Fruit fly (Drosophila melanogaster) whole organism, pupa: ENCODE data around the gene CG31358.

Source experiments
- CG10348 ChIP-seq: fragments of 200-800 bp; sonication (Bioruptor generic); IDR thresholded peaks from 2 replicates; pipeline ENCODE4 v1.3.6; 2022; ENCODE audit warnings: missing biosample characterization, missing genetic modification characterization
- CG12605 ChIP-seq: fragments of 200-800 bp; sonication (Bioruptor generic); IDR thresholded peaks from 2 replicates; pipeline ENCODE4 v1.3.6; 2022; ENCODE audit warnings: missing biosample characterization, missing genetic modification characterization
- CG13204 ChIP-seq: fragments of 200-800 bp; sonication (Bioruptor generic); optimal IDR thresholded peaks from 2 replicates; lab custom pipeline; 2018; ENCODE audit warnings: missing biosample characterization, mild to moderate bottlenecking, missing genetic modification characterization, moderate library complexity
- CG14655 ChIP-seq: fragments of 200-800 bp; sonication (Bioruptor generic); optimal IDR thresholded peaks from 3 replicates; lab custom pipeline; 2017; ENCODE audit warnings: mild to moderate bottlenecking, missing biosample characterization, missing genetic modification reagents, missing genetic modification characterization
- CG15710 ChIP-seq: fragments of 200-800 bp; sonication (Bioruptor generic); optimal IDR thresholded peaks from 2 replicates; lab custom pipeline; 2018; ENCODE audit warnings: missing biosample characterization, mild to moderate bottlenecking, missing genetic modification characterization, moderate library complexity
- CG17806 ChIP-seq: fragments of 200-800 bp; sonication (Bioruptor generic); optimal IDR thresholded peaks from 2 replicates; lab custom pipeline; 2018; ENCODE audit warnings: missing biosample characterization, mild to moderate bottlenecking, missing genetic modification characterization, moderate library complexity
- CG32121 ChIP-seq: fragments of 200-800 bp; sonication (Bioruptor generic); IDR thresholded peaks from 2 replicates; pipeline ENCODE4 v1.3.6; 2022; ENCODE audit warnings: missing biosample characterization, missing genetic modification characterization
- CG34367 ChIP-seq: fragments of 200-800 bp; sonication (Bioruptor generic); optimal IDR thresholded peaks from 2 replicates; lab custom pipeline; 2018; ENCODE audit warnings: missing biosample characterization, mild to moderate bottlenecking, missing genetic modification characterization
- CG4496 ChIP-seq: fragments of 200-800 bp; sonication (Bioruptor generic); IDR thresholded peaks from 3 replicates; pipeline ENCODE4 v1.3.6; 2022; ENCODE audit warnings: missing biosample characterization, missing genetic modification characterization
- CG8159 ChIP-seq: fragments of 200-800 bp; sonication (Bioruptor generic); optimal IDR thresholded peaks from 3 replicates; lab custom pipeline; 2018; ENCODE audit warnings: missing biosample characterization, mild to moderate bottlenecking, missing genetic modification characterization, moderate library complexity
- CG8301 ChIP-seq: fragments of 200-800 bp; sonication (Bioruptor generic); optimal IDR thresholded peaks from 2 replicates; lab custom pipeline; 2018; ENCODE audit warnings: missing biosample characterization, mild to moderate bottlenecking, missing genetic modification characterization
- CG9948 ChIP-seq: fragments of 200-800 bp; sonication (Bioruptor generic); optimal IDR thresholded peaks from 2 replicates; lab custom pipeline; 2018; ENCODE audit warnings: missing biosample characterization, mild to moderate bottlenecking, missing genetic modification characterization, moderate library complexity
- D1 ChIP-seq: fragments of 200-800 bp; sonication (Bioruptor generic); optimal IDR thresholded peaks from 2 replicates; lab custom pipeline; 2018; ENCODE audit warnings: missing biosample characterization, mild to moderate bottlenecking, missing genetic modification characterization, moderate library complexity
- EcR ChIP-seq: fragments of 200-800 bp; sonication (Bioruptor generic); optimal IDR thresholded peaks from 3 replicates; lab custom pipeline; 2019; ENCODE audit warnings: missing biosample characterization, missing genetic modification characterization, mild to moderate bottlenecking, moderate library complexity, missing genetic modification reagents
- Ets98B ChIP-seq: fragments of 200-800 bp; sonication (Bioruptor generic); IDR thresholded peaks from 2 replicates; pipeline ENCODE4 v1.3.6; 2022; ENCODE audit warnings: missing biosample characterization, missing genetic modification characterization
- Pif1A ChIP-seq: fragments of 200-800 bp; sonication (Bioruptor generic); optimal IDR thresholded peaks from 3 replicates; lab custom pipeline; 2016; ENCODE audit warnings: missing biosample characterization, missing genetic modification characterization
- Pif1B ChIP-seq: fragments of 200-800 bp; sonication (Bioruptor generic); optimal IDR thresholded peaks from 3 replicates; lab custom pipeline; 2016; ENCODE audit warnings: missing biosample characterization, missing genetic modification characterization
- Snoo ChIP-seq: fragments of 200-800 bp; sonication (Bioruptor generic); optimal IDR thresholded peaks from 3 replicates; lab custom pipeline; 2017; ENCODE audit warnings: missing biosample characterization, mild to moderate bottlenecking, missing genetic modification characterization, inconsistent platforms
- fd96Ca ChIP-seq: fragments of 200-800 bp; sonication (Bioruptor generic); IDR thresholded peaks from 3 replicates; pipeline ENCODE4 v1.3.6; 2022; ENCODE audit warnings: missing biosample characterization, missing genetic modification characterization
- gl ChIP-seq: fragments of 200-800 bp; sonication (Bioruptor generic); optimal IDR thresholded peaks from 2 replicates; lab custom pipeline; 2018; ENCODE audit warnings: missing biosample characterization, mild to moderate bottlenecking, missing genetic modification characterization
- rn ChIP-seq: fragments of 200-800 bp; sonication (Bioruptor generic); IDR thresholded peaks from 2 replicates; pipeline ENCODE4 v1.3.6; 2022; ENCODE audit warnings: missing biosample characterization, missing genetic modification characterization

Gene CG31358

DNA sequence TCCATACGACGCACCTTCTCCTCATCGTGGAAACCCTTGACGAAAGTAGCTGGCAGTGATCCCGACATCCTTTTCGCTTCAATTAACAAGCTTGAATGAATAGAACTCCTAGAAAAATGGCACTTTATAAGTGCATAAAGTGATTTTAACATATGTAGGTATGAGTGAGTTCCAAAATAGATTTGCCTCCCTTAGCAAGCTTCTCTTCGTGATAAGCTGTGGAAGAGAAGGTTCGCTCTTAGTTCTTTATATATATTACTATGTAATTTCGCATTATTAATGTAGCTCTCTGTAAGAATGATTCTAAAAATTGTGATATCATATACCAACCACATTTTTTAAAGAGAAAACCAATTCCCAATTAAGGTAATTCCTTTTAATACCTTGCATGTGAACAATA is 47.1 kb downstream of the CG31358 start, which contains the start of gene CG3397:
TSS of gene CG3397 (minus strand) at position 101 of the 400 bp plus-strand sequence.
- TF ChIP-seq rn (GFP tag; lab: Robert Waterston, UW) (no peak), CG17806 (no peak), EcR (GFP tag; lab: Kevin White, UChicago) (no peak), Pif1A (GFP tag; lab: Kevin White, UChicago) (no peak), CG13204 (no peak), CG9948 (tag; lab: Kevin White, UChicago) (no peak), CG8159 (tag; lab: Kevin White, UChicago) (no peak), CG15710 (tag; lab: Kevin White, UChicago) (no peak), fd96Ca (no peak), CG12605 (GFP tag; lab: Robert Waterston, UW) (no peak), CG32121 (GFP tag; lab: Robert Waterston, UW) (no peak), CG34367 (tag; lab: Kevin White, UChicago) (no peak)

DNA sequence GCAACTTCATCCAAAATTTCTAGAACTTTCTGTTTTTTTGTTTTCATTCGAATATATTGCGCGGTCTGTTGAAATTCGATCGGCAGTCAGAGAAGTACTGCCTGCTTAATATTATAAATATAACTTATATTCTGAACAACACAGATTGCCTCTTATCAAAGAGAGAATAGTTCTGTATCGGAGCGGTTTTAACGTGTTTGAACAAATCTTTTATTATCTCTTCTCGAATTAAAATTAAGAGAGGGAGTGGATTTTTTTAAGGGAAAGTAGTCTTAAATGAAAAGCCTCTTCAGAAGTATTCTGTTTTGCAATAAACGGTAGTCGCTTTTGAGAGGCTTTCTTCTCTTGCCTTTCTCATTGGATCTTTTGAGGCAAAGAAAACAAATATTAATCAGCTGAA is 49.0 kb downstream of the CG31358 start:
- TF ChIP-seq EcR (GFP tag; lab: Kevin White, UChicago) (no peak), D1 (tag; lab: Kevin White, UChicago) (peak; percentile 11)

DNA sequence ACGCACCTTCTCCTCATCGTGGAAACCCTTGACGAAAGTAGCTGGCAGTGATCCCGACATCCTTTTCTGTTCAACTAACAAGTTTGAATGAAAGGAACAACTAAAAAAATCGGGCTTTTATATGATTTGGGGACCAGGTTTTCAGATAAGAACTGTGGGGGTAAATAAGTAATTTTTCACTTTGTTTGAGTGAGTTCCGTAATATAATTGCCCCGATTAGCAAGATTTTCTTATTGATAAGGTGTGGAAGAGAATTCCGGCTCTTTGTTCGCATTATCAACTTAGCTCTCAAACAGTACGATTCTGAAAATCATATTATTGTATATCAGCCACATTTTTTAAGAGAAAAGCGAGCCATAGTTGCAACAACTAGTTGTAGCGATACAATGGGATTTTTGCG is 49.6 kb downstream of the CG31358 start, which contains the start of gene CG12224:
TSS of gene CG12224 (minus strand) at position 101 of the 400 bp plus-strand sequence.
- TF ChIP-seq fd96Ca (no peak), EcR (GFP tag; lab: Kevin White, UChicago) (no peak), gl (tag; lab: Kevin White, UChicago) (no peak), CG32121 (GFP tag; lab: Robert Waterston, UW) (no peak), Ets98B (no peak), CG13204 (no peak), CG9948 (tag; lab: Kevin White, UChicago) (no peak), CG8159 (tag; lab: Kevin White, UChicago) (no peak), CG14655 (no peak), CG17806 (no peak), CG15710 (tag; lab: Kevin White, UChicago) (no peak), Pif1B (no peak), rn (GFP tag; lab: Robert Waterston, UW) (no peak), CG12605 (GFP tag; lab: Robert Waterston, UW) (no peak)

dm6 chr3R:11979879-11980571 is 51.5 kb downstream of the CG31358 start, which contains the start of gene CG18547:
TSS of gene CG18547 (minus strand) at chr3R:11980390.
- TF ChIP-seq Pif1B (peak; percentile 44), CG9948 (tag; lab: Kevin White, UChicago) (peak; percentile 51), gl (tag; lab: Kevin White, UChicago) (no peak), CG8301 (tag; lab: Kevin White, UChicago) (peak; percentile 57), CG12605 (GFP tag; lab: Robert Waterston, UW) (no peak), CG15710 (tag; lab: Kevin White, UChicago) (peak; percentile 46), EcR (GFP tag; lab: Kevin White, UChicago) (peak; percentile 15), CG32121 (GFP tag; lab: Robert Waterston, UW) (no peak), CG13204 (no peak), D1 (tag; lab: Kevin White, UChicago) (no peak), Ets98B (0 out of 2 replicates have a peak, but pooled peaks have one; percentile 31), CG10348 (GFP tag; lab: Robert Waterston, UW) (no peak), CG17806 (peak; percentile 59), fd96Ca (no peak), CG34367 (tag; lab: Kevin White, UChicago) (peak; percentile 42), Snoo (peak; percentile 31), Pif1A (GFP tag; lab: Kevin White, UChicago) (peak; percentile 22), CG14655 (peak; percentile 52), CG4496 (GFP tag; lab: Robert Waterston, UW) (peak; percentile 68; the same call in 2 of the 3 replicates), rn (GFP tag; lab: Robert Waterston, UW) (no peak), CG8159 (tag; lab: Kevin White, UChicago) (peak; percentile 62)

DNA sequence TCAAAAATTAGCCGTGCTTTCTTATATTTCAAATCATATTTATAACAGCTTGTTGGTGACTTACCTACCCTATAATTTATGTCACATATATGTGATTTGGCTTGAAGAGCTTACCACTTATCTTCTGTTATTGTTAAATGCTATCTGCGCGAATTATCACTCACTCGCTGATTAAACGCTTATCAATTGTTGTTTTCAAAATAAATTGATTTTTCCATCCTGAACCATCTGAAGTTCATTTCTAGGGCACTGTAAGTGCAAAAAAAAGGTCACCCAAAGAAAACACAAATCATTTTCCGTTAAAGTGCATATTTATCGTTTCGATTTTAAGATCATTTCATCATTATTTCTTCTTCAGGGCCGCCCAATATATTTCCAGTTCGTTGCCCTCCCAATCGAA is 53.3 kb downstream of the CG31358 start:
- no peak for TF ChIP-seq Ets98B
- no peak for TF ChIP-seq CG12605 (GFP tag; lab: Robert Waterston, UW)
- no peak for TF ChIP-seq fd96Ca
- no peak for TF ChIP-seq CG9948 (tag; lab: Kevin White, UChicago)
- no peak for TF ChIP-seq D1 (tag; lab: Kevin White, UChicago)
- TF ChIP-seq CG13204: no peak
- TF ChIP-seq, all 21 proteins: peak for 0
